Fruit fly (Drosophila melanogaster) whole organism, wandering third instar larva: ENCODE results near the gene CG46270.

Experiments used
- Abd-B ChIP-seq: fragments of >200 bp; optimal IDR thresholded peaks from 2 replicates; lab custom pipeline; 2017; ENCODE audit warnings: missing biosample characterization, missing genetic modification characterization
- CG32264 ChIP-seq: fragments of 200-800 bp; sonication (Bioruptor generic); optimal IDR thresholded peaks from 2 replicates; lab custom pipeline; 2016; ENCODE audit warnings: missing biosample characterization, missing genetic modification characterization
- CG9705 ChIP-seq: fragments of 200-800 bp; sonication (Bioruptor generic); optimal IDR thresholded peaks from 2 replicates; lab custom pipeline; 2018; ENCODE audit warnings: missing biosample characterization, mild to moderate bottlenecking, missing genetic modification characterization
- CrebA ChIP-seq: fragments of 200-800 bp; sonication (Bioruptor generic); optimal IDR thresholded peaks from 2 replicates; lab custom pipeline; 2016; ENCODE audit warnings: missing biosample characterization, mild to moderate bottlenecking, missing genetic modification characterization, borderline replicate concordance
- Dfd ChIP-seq: fragments of >200 bp; optimal IDR thresholded peaks from 2 replicates; lab custom pipeline; 2017; ENCODE audit warnings: missing biosample characterization, missing genetic modification characterization
- Dif ChIP-seq: fragments of 200-275, 200-300 bp; sonication (Bioruptor generic); optimal IDR thresholded peaks from 2 replicates; lab custom pipeline; 2018; ENCODE audit warnings: missing biosample characterization, missing genetic modification characterization; ENCODE audit not compliant: partially characterized antibody
- GATAd ChIP-seq: sonication (Bioruptor generic); optimal IDR thresholded peaks from 2 replicates; lab custom pipeline; 2016; ENCODE audit warnings: missing biosample characterization, missing genetic modification characterization
- HLH106 ChIP-seq: fragments of 200-800 bp; optimal IDR thresholded peaks from 3 replicates; lab custom pipeline; 2019; ENCODE audit warnings: missing biosample characterization, mild to moderate bottlenecking, missing genetic modification characterization, moderate library complexity
- Hnf4 ChIP-seq: fragments of 200-800 bp; sonication (Bioruptor generic); optimal IDR thresholded peaks from 2 replicates; lab custom pipeline; 2016; ENCODE audit warnings: missing biosample characterization, mild to moderate bottlenecking, missing genetic modification characterization
- Hr78 ChIP-seq: fragments of >200 bp; optimal IDR thresholded peaks from 2 replicates; lab custom pipeline; 2017; ENCODE audit warnings: missing biosample characterization, missing genetic modification characterization
- Hr83 ChIP-seq: fragments of 200-300 bp; sonication (Bioruptor generic); optimal IDR thresholded peaks from 2 replicates; lab custom pipeline; 2016; ENCODE audit warnings: missing biosample characterization, mild to moderate bottlenecking, missing genetic modification characterization, moderate library complexity; ENCODE audit not compliant: poor library complexity, severe bottlenecking
- Jra ChIP-seq: sonication (Bioruptor generic); optimal IDR thresholded peaks from 2 replicates; lab custom pipeline; 2016; ENCODE audit warnings: missing biosample characterization, missing genetic modification characterization
- Mio ChIP-seq: sonication (Bioruptor generic); optimal IDR thresholded peaks from 2 replicates; lab custom pipeline; 2016; ENCODE audit warnings: missing biosample characterization, missing genetic modification characterization
- Myc ChIP-seq: fragments of >200 bp; optimal IDR thresholded peaks from 2 replicates; lab custom pipeline; 2017
- N ChIP-seq: fragments of >200 bp; optimal IDR thresholded peaks from 2 replicates; lab custom pipeline; 2018; ENCODE audit warnings: missing biosample characterization, missing external identifiers, missing genetic modification characterization
- OdsH ChIP-seq: fragments of 200-800 bp; sonication (Bioruptor generic); optimal IDR thresholded peaks from 2 replicates; lab custom pipeline; 2016; ENCODE audit warnings: missing biosample characterization, mild to moderate bottlenecking, missing genetic modification characterization
- Rel ChIP-seq, 2 experiments: fragments of 200-800 bp; sonication (Bioruptor generic) in 1 of 2; optimal IDR thresholded peaks; 2 replicates in 1 of 2; 3 replicates in 1 of 2; lab custom pipeline; 2016 to 2019; ENCODE audit warnings: mild to moderate bottlenecking in 2 of 2, missing biosample characterization in 2 of 2, missing genetic modification characterization in 2 of 2, moderate library complexity in 1 of 2
- Sp1 ChIP-seq: fragments of 200-800 bp; sonication (Bioruptor generic); optimal IDR thresholded peaks from 3 replicates; lab custom pipeline; 2019; ENCODE audit warnings: missing biosample characterization, mild to moderate bottlenecking, missing genetic modification characterization, moderate library complexity
- Vsx2 ChIP-seq: fragments of 200-300, 225-300 bp; sonication (Bioruptor generic); optimal IDR thresholded peaks from 2 replicates; lab custom pipeline; 2018; ENCODE audit warnings: missing biosample characterization, missing genetic modification characterization; ENCODE audit not compliant: partially characterized antibody
- br ChIP-seq: fragments of 200-800 bp; sonication (Bioruptor generic); optimal IDR thresholded peaks from 2 replicates; lab custom pipeline; 2016; ENCODE audit warnings: missing biosample characterization, missing genetic modification characterization
- brk ChIP-seq: fragments of 200-800 bp; sonication (Bioruptor generic); optimal IDR thresholded peaks from 2 replicates; lab custom pipeline; 2016; ENCODE audit warnings: missing biosample characterization, mild to moderate bottlenecking, missing genetic modification characterization
- dl ChIP-seq, 2 experiments: fragments of 175-275, 200-275 bp in 1 of 2; fragments of 200-275 bp in 1 of 2; sonication (Bioruptor generic); optimal IDR thresholded peaks; lab custom pipeline; 2018; ENCODE audit warnings: mild to moderate bottlenecking in 2 of 2, missing biosample characterization in 2 of 2, missing genetic modification characterization in 2 of 2, moderate library complexity in 2 of 2; ENCODE audit not compliant: partially characterized antibody in 2 of 2, insufficient read depth in 1 of 2
- dmrt93B ChIP-seq: fragments of 200-800 bp; sonication (Bioruptor generic); optimal IDR thresholded peaks from 2 replicates; lab custom pipeline; 2018; ENCODE audit warnings: missing biosample characterization, mild to moderate bottlenecking, missing genetic modification characterization
- dsf ChIP-seq: sonication (Bioruptor generic); optimal IDR thresholded peaks from 2 replicates; lab custom pipeline; 2016; ENCODE audit warnings: missing biosample characterization, missing genetic modification characterization, borderline replicate concordance
- ey ChIP-seq: fragments of 200-800 bp; sonication (Bioruptor generic); optimal IDR thresholded peaks from 2 replicates; lab custom pipeline; 2016; ENCODE audit warnings: missing biosample characterization, missing genetic modification characterization
- foxo ChIP-seq, 2 experiments: fragments of 200-800 bp; sonication (Bioruptor generic); optimal IDR thresholded peaks; 2 replicates in 1 of 2; 3 replicates in 1 of 2; lab custom pipeline; 2016 to 2017; ENCODE audit warnings: missing biosample characterization in 2 of 2, missing genetic modification characterization in 2 of 2
- fru ChIP-seq: fragments of 200-800 bp; sonication (Bioruptor generic); optimal IDR thresholded peaks from 3 replicates; lab custom pipeline; 2016; ENCODE audit warnings: missing biosample characterization, mild to moderate bottlenecking, missing genetic modification characterization
- h ChIP-seq: fragments of 200-800 bp; sonication (Bioruptor generic); optimal IDR thresholded peaks from 3 replicates; lab custom pipeline; 2016; ENCODE audit warnings: missing biosample characterization, mild to moderate bottlenecking, missing genetic modification characterization
- jim ChIP-seq: fragments of 175-275, 200-325 bp; sonication (Bioruptor generic); optimal IDR thresholded peaks from 2 replicates; lab custom pipeline; 2016; ENCODE audit warnings: missing biosample characterization, mild to moderate bottlenecking, missing genetic modification characterization
- lola ChIP-seq: fragments of >200 bp; optimal IDR thresholded peaks from 2 replicates; lab custom pipeline; 2017; ENCODE audit warnings: missing biosample characterization, missing genetic modification characterization
- pan ChIP-seq: fragments of >200 bp; optimal IDR thresholded peaks from 2 replicates; lab custom pipeline; 2017
- psq ChIP-seq: fragments of 200-800 bp; sonication (Bioruptor generic); optimal IDR thresholded peaks from 3 replicates; lab custom pipeline; 2017; ENCODE audit warnings: missing biosample characterization, mild to moderate bottlenecking, missing genetic modification characterization, moderate library complexity
- rgr ChIP-seq: fragments of 200-800 bp; sonication (Bioruptor generic); optimal IDR thresholded peaks from 3 replicates; lab custom pipeline; 2016; ENCODE audit warnings: missing biosample characterization, mild to moderate bottlenecking, missing genetic modification characterization
- sage ChIP-seq: fragments of 200-800 bp; sonication (Bioruptor generic); optimal IDR thresholded peaks from 2 replicates; lab custom pipeline; 2016; ENCODE audit warnings: missing biosample characterization, mild to moderate bottlenecking, missing genetic modification characterization
- sv ChIP-seq: fragments of 200-800 bp; sonication (Bioruptor generic); optimal IDR thresholded peaks from 3 replicates; lab custom pipeline; 2016; ENCODE audit warnings: missing biosample characterization, missing genetic modification characterization
- tai ChIP-seq: sonication (Bioruptor generic); optimal IDR thresholded peaks from 2 replicates; lab custom pipeline; 2016; ENCODE audit warnings: missing biosample characterization, missing genetic modification characterization
- usp ChIP-seq: fragments of >200 bp; optimal IDR thresholded peaks from 2 replicates; lab custom pipeline; 2017; ENCODE audit warnings: missing biosample characterization, missing genetic modification characterization
- woc ChIP-seq: sonication (Bioruptor generic); optimal IDR thresholded peaks from 2 replicates; lab custom pipeline; 2016; ENCODE audit warnings: missing biosample characterization, mild to moderate bottlenecking, missing genetic modification characterization

Gene CG46270

DNA sequence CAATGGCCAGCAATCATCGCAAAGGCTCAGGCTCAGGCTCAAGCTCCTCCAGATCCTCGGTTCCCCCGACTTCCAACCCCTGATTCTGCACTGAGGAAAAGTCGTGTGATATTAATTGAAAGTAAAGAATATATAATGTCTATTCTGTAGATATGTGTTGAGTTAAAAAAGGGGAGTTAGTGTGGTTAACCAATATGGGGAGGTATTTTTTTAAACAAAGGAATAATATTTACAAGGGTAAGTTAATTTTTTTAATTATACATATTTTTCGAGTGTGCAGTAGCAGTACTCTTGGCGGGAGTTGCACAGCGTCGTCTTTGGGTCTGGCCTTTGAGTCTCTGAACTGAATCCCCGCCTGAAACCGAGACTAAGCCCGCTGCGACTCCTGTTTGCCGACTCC lies 38.1 kb upstream of the CG46270 start:
- TF ChIP-seq brk (GFP tag; lab: Kevin White, UChicago) (peak; percentile 50), Hnf4 (GFP tag; lab: Kevin White, UChicago) (peak; percentile 63), CG9705 (GFP tag; lab: Kevin White, UChicago) (no peak), Vsx2 (GFP tag; lab: Kevin White, UChicago) (no peak), Rel (GFP tag; optimal IDR thresholded peaks at IDR 0.05; lab: Kevin White, UChicago) (no peak), Rel (tag; optimal IDR thresholded peaks at IDR 0.05; lab: Kevin White, UChicago) (no peak), br (peak; percentile 57), CrebA (GFP tag; lab: Kevin White, UChicago) (no peak), foxo (GFP tag; optimal IDR thresholded peaks at IDR 0.05; lab: Kevin White, UChicago) (peak in 1 of 2 experiments; percentile 73), sv (GFP tag; lab: Kevin White, UChicago) (no peak), CG32264 (GFP tag; lab: Kevin White, UChicago) (no peak), Sp1 (GFP tag; lab: Kevin White, UChicago) (peak; percentile 63), dsf (no peak), rgr (GFP tag; lab: Kevin White, UChicago) (peak; percentile 63), Jra (GFP tag; lab: Kevin White, UChicago) (no peak), woc (GFP tag; lab: Kevin White, UChicago) (peak; percentile 67), lola (GFP tag; lab: Kevin White, UChicago) (no peak), ey (GFP tag; lab: Kevin White, UChicago) (peak; percentile 63), Dif (GFP tag; lab: Kevin White, UChicago) (no peak), OdsH (peak; percentile 67), psq (peak; percentile 53), GATAd (no peak), tai (GFP tag; lab: Kevin White, UChicago) (no peak), HLH106 (tag; lab: Kevin White, UChicago) (peak; percentile 70), Abd-B (no peak), h (GFP tag; lab: Kevin White, UChicago) (peak; percentile 79), sage (GFP tag; lab: Kevin White, UChicago) (peak; percentile 34), Hr83 (GFP tag; lab: Kevin White, UChicago) (no peak), pan (lab: Kevin White, UChicago) (no peak), dl (GFP tag; optimal IDR thresholded peaks at IDR 0.05; lab: Kevin White, UChicago; ENCODE audit: insufficient read depth in 1 of 2, partially characterized antibody in 2 of 2) (no peak), dmrt93B (no peak), Myc (lab: Kevin White, UChicago) (no peak), Hr78 (GFP tag; lab: Kevin White, UChicago) (no peak), Mio (GFP tag; lab: Kevin White, UChicago) (no peak), fru (GFP tag; lab: Kevin White, UChicago) (peak; percentile 75), usp (GFP tag; lab: Kevin White, UChicago) (no peak), jim (GFP tag; lab: Kevin White, UChicago) (no peak), Dfd (GFP tag; lab: Kevin White, UChicago) (no peak), N (GFP tag; lab: Kevin White, UChicago) (no peak)

DNA sequence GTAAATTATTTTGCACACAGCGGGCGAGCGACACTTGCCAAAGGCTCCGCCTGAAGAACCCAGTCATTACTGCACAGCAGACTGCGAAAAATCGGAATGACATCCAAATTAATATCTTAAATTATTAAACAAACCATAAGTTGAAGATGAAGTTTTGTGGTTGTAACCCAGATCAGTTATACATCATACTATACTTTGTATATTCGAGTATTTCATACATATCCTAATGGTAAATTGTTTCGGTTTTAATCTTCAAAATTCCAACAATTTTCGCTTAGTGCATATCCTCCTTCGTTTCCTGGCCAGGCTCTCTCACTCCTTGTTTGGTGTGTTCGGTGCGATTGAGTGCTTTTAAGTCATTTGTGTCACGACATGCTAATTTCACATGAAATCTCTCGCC lies 35.3 kb upstream of the CG46270 start:
- TF ChIP-seq dsf (no peak), sage (GFP tag; lab: Kevin White, UChicago) (no peak), lola (GFP tag; lab: Kevin White, UChicago) (no peak), HLH106 (tag; lab: Kevin White, UChicago) (peak; percentile 19), sv (GFP tag; lab: Kevin White, UChicago) (no peak), dmrt93B (no peak), fru (GFP tag; lab: Kevin White, UChicago) (peak; percentile 27), Hr83 (GFP tag; lab: Kevin White, UChicago) (no peak), CrebA (GFP tag; lab: Kevin White, UChicago) (no peak), foxo (GFP tag; optimal IDR thresholded peaks at IDR 0.05; lab: Kevin White, UChicago) (peak in 1 of 2 experiments; percentile 11), br (no peak), OdsH (peak; percentile 32), brk (GFP tag; lab: Kevin White, UChicago) (no peak), h (GFP tag; lab: Kevin White, UChicago) (peak; percentile 47), Jra (GFP tag; lab: Kevin White, UChicago) (no peak), Sp1 (GFP tag; lab: Kevin White, UChicago) (no peak)
